Worm (Caenorhabditis elegans) whole organism, midembryonic: ENCODE measurements around the gene ptp-8.

Experiments used
- T22C8.4 ChIP-seq: fragments of 200-800 bp; sonication (Bioruptor generic); IDR thresholded peaks from 2 replicates; pipeline ENCODE4 v1.3.6; 2022; ENCODE audit warnings: missing genetic modification characterization, missing compliant biosample characterization
- flt-1 ChIP-seq: fragments of 200-800 bp; sonication (Bioruptor generic); IDR thresholded peaks from 2 replicates; pipeline ENCODE4 v1.3.6; 2022; ENCODE audit warnings: missing genetic modification characterization, missing compliant biosample characterization
- klf-2 ChIP-seq: fragments of 200-800 bp; sonication (Bioruptor generic); conservative IDR thresholded peaks from 2 replicates; pipeline ENCODE4 v1.3.6; 2022; ENCODE audit warnings: missing genetic modification reagents, missing genetic modification characterization, missing compliant biosample characterization
- ref-1 ChIP-seq: fragments of 200-800 bp; sonication (Bioruptor generic); conservative IDR thresholded peaks from 2 replicates; pipeline ENCODE4 v1.3.6; 2022; ENCODE audit warnings: missing genetic modification reagents, missing genetic modification characterization, missing compliant biosample characterization
- tab-1 ChIP-seq: fragments of 200-800 bp; sonication (Bioruptor generic); IDR thresholded peaks from 2 replicates; pipeline ENCODE4 v1.3.6; 2022; ENCODE audit warnings: missing genetic modification characterization, missing compliant biosample characterization
- ztf-23 ChIP-seq: fragments of 200-800 bp; sonication (Bioruptor generic); IDR thresholded peaks from 2 replicates; pipeline ENCODE4 v1.3.6; 2022; ENCODE audit warnings: missing genetic modification reagents, missing genetic modification characterization, missing compliant biosample characterization

- TF ChIP-seq ref-1 (GFP tag; lab: Robert Waterston, UW) (no peak), flt-1 (GFP tag; lab: Robert Waterston, UW) (no peak), tab-1 (GFP tag; lab: Robert Waterston, UW) (no peak), klf-2 (GFP tag; lab: Robert Waterston, UW) (no peak), ztf-23 (GFP tag; lab: Robert Waterston, UW) (no peak), T22C8.4 (GFP tag; lab: Robert Waterston, UW) (no peak)
Measured at ce11 chrIV:7397507-7397906, 15.7 kb downstream of the ptp-8 start.
